Worm (Caenorhabditis elegans): ENCODE results near the gene catp-8.

catp-8 gene

ce11 chrIV:11474067-11474466 lies 5.0 kb downstream of the catp-8 start (continued):
- TF ChIP-seq ztf-3 (GFP tag; optimal IDR thresholded peaks at IDR 0.05) (peak; percentile 64), ceh-58 (GFP tag; IDR thresholded peaks at IDR 0.05) (peak; percentile 92; the same call in 1 of the 2 replicates), let-526 (GFP tag; IDR thresholded peaks at IDR 0.05) (peak; percentile 29; the same call in 1 of the 2 replicates), ztf-28 (GFP tag; IDR thresholded peaks at IDR 0.05) (peak; percentile 95), nhr-90 (tag; optimal IDR thresholded peaks at IDR 0.05) (peak; percentile 98), ccch-3 (GFP tag; optimal IDR thresholded peaks at IDR 0.05) (no peak), ZK185.1 (tag; optimal IDR thresholded peaks at IDR 0.05; ENCODE audit: poor library complexity, severe bottlenecking) (peak; percentile 94), F57C9.4 (tag; optimal IDR thresholded peaks at IDR 0.05) (peak; percentile 53), B0336.3 (GFP tag; IDR thresholded peaks at IDR 0.05) (peak; percentile 87), tlf-1 (GFP tag; optimal IDR thresholded peaks at IDR 0.05) (peak; percentile 80), Y95B8A.8 (GFP tag; IDR thresholded peaks at IDR 0.05) (peak; percentile 70; the same call in 1 of the 2 replicates), dox-1 (GFP tag; IDR thresholded peaks at IDR 0.05) (peak; percentile 91), mel-28 (tag; optimal IDR thresholded peaks at IDR 0.05; ENCODE audit: borderline replicate concordance) (peak; percentile 50), attf-6 (GFP tag; IDR thresholded peaks at IDR 0.05) (peak; percentile 84), ceh-79 (tag; optimal IDR thresholded peaks at IDR 0.05) (peak; percentile 99), sptf-2 (GFP tag; optimal IDR thresholded peaks at IDR 0.05) (peak; percentile 97), him-1 (tag; optimal IDR thresholded peaks at IDR 0.05) (peak; percentile 72), lin-54 (GFP tag; optimal IDR thresholded peaks at IDR 0.05) (peak; percentile 83), xnd-1 (tag; optimal IDR thresholded peaks at IDR 0.05) (no peak), sdz-38 (tag; optimal IDR thresholded peaks at IDR 0.05) (peak; percentile 69), ztf-25 (GFP tag; IDR thresholded peaks at IDR 0.05) (peak; percentile 98), madf-6 (GFP tag; IDR thresholded peaks at IDR 0.05) (peak; percentile 81), chd-7 (tag; optimal IDR thresholded peaks at IDR 0.05) (peak; percentile 89), B0019.2 (GFP tag; conservative IDR thresholded peaks at IDR 0.05) (peak; percentile 70), mes-4 (tag; optimal IDR thresholded peaks at IDR 0.05) (peak; percentile 87), F23B12.7 (tag; optimal IDR thresholded peaks at IDR 0.05; ENCODE audit: insufficient read depth) (peak; percentile 83), C06A6.2 (GFP tag; conservative IDR thresholded peaks at IDR 0.05) (peak; percentile 46; the same call in 1 of the 2 replicates), lsl-1 (GFP tag; optimal IDR thresholded peaks at IDR 0.05) (peak; percentile 70), K11D2.4 (GFP tag; IDR thresholded peaks at IDR 0.05) (peak; percentile 72; the same call in 1 of the 2 replicates), ceh-100 (GFP tag; IDR thresholded peaks at IDR 0.05) (peak; percentile 68), hsf-1 (GFP tag; IDR thresholded peaks at IDR 0.05) (peak; percentile 82), cebp-1 (GFP tag; IDR thresholded peaks at IDR 0.05) (no peak), cebp-1 (tag; optimal IDR thresholded peaks at IDR 0.05) (peak; percentile 84), attf-3 (GFP tag; conservative IDR thresholded peaks at IDR 0.05) (peak; percentile 72), nhr-179 (tag; optimal IDR thresholded peaks at IDR 0.05) (peak; percentile 68)

ce11 chrIV:11472023-11472422 lies 7.0 kb downstream of the catp-8 start:
- TF ChIP-seq ztf-25 (GFP tag; IDR thresholded peaks at IDR 0.05) (no peak), somi-1 (GFP tag; optimal IDR thresholded peaks at IDR 0.05) (no peak), B0035.1 (tag; optimal IDR thresholded peaks at IDR 0.05) (no peak), gei-17 (GFP tag; optimal IDR thresholded peaks at IDR 0.05) (no peak), athp-1 (tag; optimal IDR thresholded peaks at IDR 0.05) (no peak), efl-1 (GFP tag; optimal IDR thresholded peaks at IDR 0.05) (no peak), F39B2.1 (GFP tag; IDR thresholded peaks at IDR 0.05) (no peak)

All from whole organism, young adult.